Fruit fly (Drosophila melanogaster): ENCODE results near the gene RpL13A.
A peak's percentile ranks its signal among the peaks of the same experiment; 100 is the strongest.

RpL13A gene

dm6 chr3R:5654692-5655181 lies 30.5 kb downstream of the RpL13A start, which contains the start of the genes elm and MED27 (continued):
- TF ChIP-seq CG3281 (GFP tag; optimal IDR thresholded peaks at IDR 0.05) (peak; percentile 85), fru (optimal IDR thresholded peaks at IDR 0.05) (no peak), CG12155 (GFP tag; optimal IDR thresholded peaks at IDR 0.05) (peak; percentile 94), mirr (GFP tag; optimal IDR thresholded peaks at IDR 0.05) (peak; percentile 51), prd (optimal IDR thresholded peaks at IDR 0.05) (no peak), prd (GFP tag; IDR thresholded peaks at IDR 0.05) (peak; percentile 98), HLH3B (GFP tag; IDR thresholded peaks at IDR 0.05) (peak; percentile 91), salm (tag; optimal IDR thresholded peaks at IDR 0.05) (peak; percentile 76), gem (tag; optimal IDR thresholded peaks at IDR 0.05) (peak; percentile 96), CG1603 (tag; optimal IDR thresholded peaks at IDR 0.05) (peak; percentile 63), croc (GFP tag; conservative IDR thresholded peaks at IDR 0.05) (peak; percentile 90), shn (GFP tag; optimal IDR thresholded peaks at IDR 0.05) (peak; percentile 90), CG10462 (GFP tag; optimal IDR thresholded peaks at IDR 0.05) (peak; percentile 88), Gsc (GFP tag; IDR thresholded peaks at IDR 0.05) (peak; percentile 82), kay (GFP tag; optimal IDR thresholded peaks at IDR 0.05) (peak; percentile 86), CG7556 (GFP tag; optimal IDR thresholded peaks at IDR 0.05) (peak; percentile 85), CG10147 (GFP tag; optimal IDR thresholded peaks at IDR 0.05) (peak; percentile 93), E2f1 (GFP tag; IDR thresholded peaks at IDR 0.05) (peak; percentile 92), nom (GFP tag; optimal IDR thresholded peaks at IDR 0.05) (peak; percentile 58), NC2β (GFP tag; optimal IDR thresholded peaks at IDR 0.05) (peak; percentile 91), Doc2 (GFP tag; IDR thresholded peaks at IDR 0.05) (peak; percentile 72), aop (GFP tag; IDR thresholded peaks at IDR 0.05) (peak; percentile 80), CG4360 (GFP tag; IDR thresholded peaks at IDR 0.05) (0 out of 2 replicates have a peak, but pooled peaks have one; percentile 42), Meics (GFP tag; optimal IDR thresholded peaks at IDR 0.05) (peak; percentile 87), eyg (GFP tag; optimal IDR thresholded peaks at IDR 0.05) (peak; percentile 75), fu2 (GFP tag; optimal IDR thresholded peaks at IDR 0.05) (peak; percentile 91), Jarid2 (GFP tag; optimal IDR thresholded peaks at IDR 0.05) (peak; percentile 70), tx (GFP tag; optimal IDR thresholded peaks at IDR 0.05) (peak; percentile 92), schlank (tag; optimal IDR thresholded peaks at IDR 0.05) (peak; percentile 53), CG31224 (GFP tag; IDR thresholded peaks at IDR 0.05) (peak; percentile 87), fd3F (GFP tag; optimal IDR thresholded peaks at IDR 0.05) (peak; percentile 91), Hr3 (GFP tag; optimal IDR thresholded peaks at IDR 0.05) (peak; percentile 95), Mad (GFP tag; optimal IDR thresholded peaks at IDR 0.05) (peak; percentile 94), Eip74EF (GFP tag; optimal IDR thresholded peaks at IDR 0.05) (peak in 1 of 2 experiments; percentile 64), CG11560 (tag; IDR thresholded peaks at IDR 0.05) (peak; percentile 83), grau (tag; optimal IDR thresholded peaks at IDR 0.05) (peak; percentile 93), ato (GFP tag; IDR thresholded peaks at IDR 0.05; ENCODE audit: partially characterized antibody) (peak; percentile 47; the same call in 1 of the 2 replicates), kah (GFP tag; optimal IDR thresholded peaks at IDR 0.05) (no peak), dmrt11E (tag; optimal IDR thresholded peaks at IDR 0.05) (peak; percentile 93), ranshi (GFP tag; IDR thresholded peaks at IDR 0.05) (peak; percentile 93), abd-A (tag; optimal IDR thresholded peaks at IDR 0.05) (no peak), Dbx (GFP tag; IDR thresholded peaks at IDR 0.05) (peak; percentile 96), Lpt (GFP tag; optimal IDR thresholded peaks at IDR 0.05) (no peak), insv (GFP tag; optimal IDR thresholded peaks at IDR 0.05) (peak in 1 of 2 experiments; percentile 73), CG3847 (GFP tag; IDR thresholded peaks at IDR 0.05) (peak; percentile 96), GATAe (GFP tag; conservative IDR thresholded peaks at IDR 0.05) (peak; percentile 81), hb (GFP tag; IDR thresholded peaks at IDR 0.05; ENCODE audit: partially characterized antibody) (peak; percentile 90), CG17912 (GFP tag; optimal IDR thresholded peaks at IDR 0.05) (no peak), Ada2b (GFP tag; IDR thresholded peaks at IDR 0.05) (peak; percentile 92), Myb (GFP tag; optimal IDR thresholded peaks at IDR 0.05) (peak; percentile 83), Spps (tag; optimal IDR thresholded peaks at IDR 0.05) (peak; percentile 81)

All from whole organism, embryonic.